Fruit fly (Drosophila melanogaster): ENCODE results near the gene Tasp1.

Gene Tasp1

dm6 chr3L:16056101-16056891 is 31.0 kb downstream of the Tasp1 start:
- TF ChIP-seq Met (GFP tag; optimal IDR thresholded peaks at IDR 0.05) (no peak), CG3919 (GFP tag; optimal IDR thresholded peaks at IDR 0.05) (no peak), Eip75B (GFP tag; optimal IDR thresholded peaks at IDR 0.05) (no peak), eg (GFP tag; IDR thresholded peaks at IDR 0.05) (no peak), spab (GFP tag; optimal IDR thresholded peaks at IDR 0.05) (no peak), Eip78C (GFP tag) (peak; percentile 54), dac (GFP tag; optimal IDR thresholded peaks at IDR 0.05) (no peak), fd59A (GFP tag; optimal IDR thresholded peaks at IDR 0.05) (no peak), Blimp-1 (GFP tag; optimal IDR thresholded peaks at IDR 0.05) (no peak), CG16779 (tag; optimal IDR thresholded peaks at IDR 0.05) (no peak), Ets96B (tag; optimal IDR thresholded peaks at IDR 0.05) (no peak), CG6276 (GFP tag; optimal IDR thresholded peaks at IDR 0.05) (peak; percentile 23), CG6808 (GFP tag; optimal IDR thresholded peaks at IDR 0.05) (no peak), CG32006 (GFP tag; optimal IDR thresholded peaks at IDR 0.05) (peak; percentile 12), dsx (GFP tag; optimal IDR thresholded peaks at IDR 0.05; ENCODE audit: poor library complexity, severe bottlenecking) (no peak), CG10669 (GFP tag; optimal IDR thresholded peaks at IDR 0.05) (no peak), salr (GFP tag; optimal IDR thresholded peaks at IDR 0.05) (peak in 1 of 2 experiments; percentile 17), Sox102F (GFP tag; optimal IDR thresholded peaks at IDR 0.05) (no peak), CG34406 (GFP tag; optimal IDR thresholded peaks at IDR 0.05) (no peak), CG3032 (tag; optimal IDR thresholded peaks at IDR 0.05) (no peak), CG1621 (tag; optimal IDR thresholded peaks at IDR 0.05) (no peak), fkh (GFP tag; optimal IDR thresholded peaks at IDR 0.05) (peak; percentile 62), CG8119 (GFP tag; IDR thresholded peaks at IDR 0.05) (no peak), lz (GFP tag; optimal IDR thresholded peaks at IDR 0.05) (no peak), Hr4 (GFP tag; optimal IDR thresholded peaks at IDR 0.05) (no peak), esn (GFP tag; optimal IDR thresholded peaks at IDR 0.05) (no peak), CG6854 (GFP tag; optimal IDR thresholded peaks at IDR 0.05) (no peak), net (GFP tag; optimal IDR thresholded peaks at IDR 0.05) (peak; percentile 28), Ets21C (GFP tag; optimal IDR thresholded peaks at IDR 0.05) (no peak), ss (GFP tag; optimal IDR thresholded peaks at IDR 0.05) (no peak), svp (GFP tag) (peak; percentile 61), CG10631 (GFP tag; optimal IDR thresholded peaks at IDR 0.05) (no peak), OdsH (GFP tag; optimal IDR thresholded peaks at IDR 0.05) (no peak)

DNA sequence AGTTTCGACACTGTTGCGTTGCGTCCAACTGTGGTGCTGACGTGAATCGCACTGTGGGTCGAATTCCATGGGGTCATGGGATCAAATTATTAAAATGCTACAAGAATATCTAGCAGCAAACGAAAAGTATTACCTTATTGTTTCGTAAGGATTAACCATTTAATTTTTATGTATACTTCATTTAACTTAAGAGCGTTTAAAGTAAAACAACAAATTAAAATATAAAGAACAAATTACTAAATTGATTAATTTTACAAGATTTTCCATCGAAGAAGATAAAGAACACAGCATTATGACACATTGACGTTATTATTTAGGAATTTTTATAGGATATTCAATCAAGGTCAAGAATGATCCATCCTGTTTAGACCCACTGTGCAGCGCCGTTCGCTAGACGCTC is 33.2 kb downstream of the Tasp1 start:
- TF ChIP-seq fd59A (GFP tag; optimal IDR thresholded peaks at IDR 0.05) (no peak), pdm3 (GFP tag; optimal IDR thresholded peaks at IDR 0.05) (peak; percentile 34), esn (GFP tag; optimal IDR thresholded peaks at IDR 0.05) (peak; percentile 44), CG8319 (GFP tag; optimal IDR thresholded peaks at IDR 0.05) (no peak), Sox14 (GFP tag; optimal IDR thresholded peaks at IDR 0.05) (peak; percentile 24), eg (GFP tag; IDR thresholded peaks at IDR 0.05) (0 out of 3 replicates have a peak, but pooled peaks have one; percentile 48), CG31627 (GFP tag; optimal IDR thresholded peaks at IDR 0.05) (peak; percentile 23), svp (GFP tag) (peak; percentile 61), CG3919 (GFP tag; optimal IDR thresholded peaks at IDR 0.05) (peak; percentile 10), Sox15 (GFP tag; optimal IDR thresholded peaks at IDR 0.05) (peak; percentile 6), OdsH (GFP tag; optimal IDR thresholded peaks at IDR 0.05) (peak; percentile 40), CG15336 (GFP tag; IDR thresholded peaks at IDR 0.05) (peak; percentile 71), CG34406 (GFP tag; optimal IDR thresholded peaks at IDR 0.05) (peak; percentile 12), CG6792 (GFP tag; optimal IDR thresholded peaks at IDR 0.05) (no peak), Eip78C (GFP tag) (peak; percentile 71), achi (GFP tag; optimal IDR thresholded peaks at IDR 0.05) (peak; percentile 40), Met (GFP tag; optimal IDR thresholded peaks at IDR 0.05) (peak; percentile 11), CG1621 (tag; optimal IDR thresholded peaks at IDR 0.05) (no peak), CG8119 (GFP tag; IDR thresholded peaks at IDR 0.05) (peak; percentile 71; the same call in 2 of the 3 replicates), topi (GFP tag; optimal IDR thresholded peaks at IDR 0.05) (peak; percentile 12), CG4318 (GFP tag; optimal IDR thresholded peaks at IDR 0.05) (peak; percentile 9), net (GFP tag; optimal IDR thresholded peaks at IDR 0.05) (peak; percentile 49), fkh (GFP tag; optimal IDR thresholded peaks at IDR 0.05) (no peak), Lpt (GFP tag; optimal IDR thresholded peaks at IDR 0.05) (peak; percentile 1), dsx (GFP tag; optimal IDR thresholded peaks at IDR 0.05; ENCODE audit: poor library complexity, severe bottlenecking) (no peak), Gug (GFP tag; IDR thresholded peaks at IDR 0.05) (no peak; the same call in 1 of the 2 replicates), Ets96B (tag; optimal IDR thresholded peaks at IDR 0.05) (peak; percentile 6), Hr4 (GFP tag; optimal IDR thresholded peaks at IDR 0.05) (peak; percentile 58), lz (GFP tag; optimal IDR thresholded peaks at IDR 0.05) (peak; percentile 4), Hr39 (GFP tag; optimal IDR thresholded peaks at IDR 0.05) (peak; percentile 16), CG32006 (GFP tag; optimal IDR thresholded peaks at IDR 0.05) (peak; percentile 66), CG6276 (GFP tag; optimal IDR thresholded peaks at IDR 0.05) (peak; percentile 42)
